Worm (Caenorhabditis elegans) whole organism, late embryonic: ENCODE data around the gene Y37D8A.8.

Source experiments
- C08G9.2 ChIP-seq: sonication (generic microtip); optimal IDR thresholded peaks from 2 replicates; lab custom pipeline; 2016; ENCODE audit warnings: mild to moderate bottlenecking, missing genetic modification characterization, moderate library complexity, missing compliant biosample characterization
- C38D4.7 ChIP-seq: fragments of 200-800 bp; sonication (Bioruptor generic); optimal IDR thresholded peaks from 2 replicates; lab custom pipeline; 2018; ENCODE audit warnings: mild to moderate bottlenecking, missing genetic modification characterization, moderate library complexity, missing compliant biosample characterization
- K09A11.1 ChIP-seq: sonication (generic microtip); optimal IDR thresholded peaks from 2 replicates; lab custom pipeline; 2017; ENCODE audit warnings: antibody characterized with exemption, mild to moderate bottlenecking, missing genetic modification characterization, missing compliant biosample characterization; ENCODE audit not compliant: insufficient read depth
- T23F11.4 ChIP-seq: fragments of 200-800 bp; sonication (Bioruptor generic); optimal IDR thresholded peaks from 2 replicates; lab custom pipeline; 2018; ENCODE audit warnings: mild to moderate bottlenecking, missing genetic modification characterization, missing compliant biosample characterization
- Y22D7AL.16 ChIP-seq: sonication (generic microtip); optimal IDR thresholded peaks from 2 replicates; lab custom pipeline; 2016; ENCODE audit warnings: missing genetic modification characterization, missing compliant biosample characterization
- ahr-1 ChIP-seq: sonication (generic microtip); optimal IDR thresholded peaks from 2 replicates; lab custom pipeline; 2016; ENCODE audit warnings: missing genetic modification characterization, missing compliant biosample characterization
- ama-1 ChIP-seq: fragments of 150-350 bp; optimal IDR thresholded peaks from 2 replicates; lab custom pipeline; 2014
- ceh-18 ChIP-seq: sonication (generic microtip); optimal IDR thresholded peaks from 2 replicates; lab custom pipeline; 2016; ENCODE audit warnings: missing genetic modification characterization, missing compliant biosample characterization
- ceh-24 ChIP-seq: sonication (generic microtip); optimal IDR thresholded peaks from 2 replicates; lab custom pipeline; 2016; ENCODE audit warnings: mild to moderate bottlenecking, missing genetic modification characterization, missing compliant biosample characterization
- ceh-30 ChIP-seq: fragments of 150-350 bp; optimal IDR thresholded peaks from 2 replicates; lab custom pipeline; 2014; ENCODE audit warnings: missing biosample characterization, missing genetic modification characterization
- ceh-31 ChIP-seq: sonication (generic microtip); optimal IDR thresholded peaks from 2 replicates; lab custom pipeline; 2016; ENCODE audit warnings: missing genetic modification characterization, missing compliant biosample characterization
- ceh-34 ChIP-seq: sonication (generic microtip); optimal IDR thresholded peaks from 2 replicates; lab custom pipeline; 2016; ENCODE audit warnings: mild to moderate bottlenecking, missing genetic modification characterization, missing compliant biosample characterization
- ceh-45 ChIP-seq: fragments of 200-800 bp; sonication (Bioruptor generic); IDR thresholded peaks from 2 replicates; pipeline ENCODE4 v1.3.6; 2022; ENCODE audit warnings: missing genetic modification reagents, missing genetic modification characterization, missing compliant biosample characterization
- ceh-48 ChIP-seq: sonication (generic microtip); optimal IDR thresholded peaks from 2 replicates; lab custom pipeline; 2016; ENCODE audit warnings: missing genetic modification characterization, inconsistent platforms, missing compliant biosample characterization
- ceh-6 ChIP-seq: fragments of 200-800 bp; sonication (Bioruptor generic); optimal IDR thresholded peaks from 2 replicates; lab custom pipeline; 2018; ENCODE audit warnings: mild to moderate bottlenecking, missing genetic modification characterization, missing compliant biosample characterization
- ceh-9 ChIP-seq: sonication (generic microtip); optimal IDR thresholded peaks from 2 replicates; lab custom pipeline; 2016; ENCODE audit warnings: mild to moderate bottlenecking, missing genetic modification characterization, inconsistent platforms, missing compliant biosample characterization
- dmd-4 ChIP-seq: sonication (generic microtip); optimal IDR thresholded peaks from 2 replicates; lab custom pipeline; 2016; ENCODE audit warnings: borderline replicate concordance, missing genetic modification characterization, missing compliant biosample characterization
- eyg-1 ChIP-seq: sonication (generic microtip); optimal IDR thresholded peaks from 2 replicates; lab custom pipeline; 2016; ENCODE audit warnings: missing genotype, missing genetic modification characterization, missing compliant biosample characterization
- fax-1 ChIP-seq: sonication (generic microtip); optimal IDR thresholded peaks from 2 replicates; lab custom pipeline; 2016; ENCODE audit warnings: missing genotype, missing genetic modification characterization, missing compliant biosample characterization
- gmeb-2 ChIP-seq: sonication (generic microtip); optimal IDR thresholded peaks from 2 replicates; lab custom pipeline; 2016; ENCODE audit warnings: missing genetic modification characterization, inconsistent platforms, missing compliant biosample characterization
- hlh-15 ChIP-seq: sonication (generic microtip); optimal IDR thresholded peaks from 2 replicates; lab custom pipeline; 2016; ENCODE audit warnings: missing genetic modification characterization, missing compliant biosample characterization
- hlh-6 ChIP-seq: sonication (generic microtip); optimal IDR thresholded peaks from 2 replicates; lab custom pipeline; 2016; ENCODE audit warnings: missing genotype, missing genetic modification characterization, missing compliant biosample characterization
- lim-6 ChIP-seq: sonication (generic microtip); optimal IDR thresholded peaks from 2 replicates; lab custom pipeline; 2016; ENCODE audit warnings: missing genetic modification characterization, missing compliant biosample characterization
- mec-3 ChIP-seq: sonication (generic microtip); optimal IDR thresholded peaks from 2 replicates; lab custom pipeline; 2016; ENCODE audit warnings: borderline replicate concordance, missing genetic modification characterization, missing compliant biosample characterization
- nfya-1 ChIP-seq: sonication (generic microtip); optimal IDR thresholded peaks from 2 replicates; lab custom pipeline; 2017; ENCODE audit warnings: missing genetic modification characterization, mild to moderate bottlenecking, missing compliant biosample characterization, antibody characterized with exemption, moderate library complexity
- nhr-11 ChIP-seq: fragments of 150-350 bp; optimal IDR thresholded peaks from 2 replicates; lab custom pipeline; 2014; ENCODE audit warnings: missing biosample characterization, missing genetic modification characterization
- nhr-232 ChIP-seq: sonication (generic microtip); optimal IDR thresholded peaks from 2 replicates; lab custom pipeline; 2016; ENCODE audit warnings: missing genetic modification characterization, missing compliant biosample characterization
- npax-4 ChIP-seq: sonication (generic microtip); optimal IDR thresholded peaks from 2 replicates; lab custom pipeline; 2016; ENCODE audit warnings: missing genetic modification characterization, missing compliant biosample characterization
- odd-2 ChIP-seq: sonication (generic microtip); optimal IDR thresholded peaks from 2 replicates; lab custom pipeline; 2017; ENCODE audit warnings: antibody characterized with exemption, mild to moderate bottlenecking, missing genetic modification characterization, missing compliant biosample characterization
- pax-1 ChIP-seq: fragments of 150-350 bp; optimal IDR thresholded peaks from 2 replicates; lab custom pipeline; 2014; ENCODE audit warnings: missing biosample characterization, missing genetic modification characterization
- pha-2 ChIP-seq: sonication (generic microtip); optimal IDR thresholded peaks from 2 replicates; lab custom pipeline; 2017; ENCODE audit warnings: mild to moderate bottlenecking, missing genetic modification characterization, missing compliant biosample characterization
- pqm-1 ChIP-seq: sonication (generic microtip); optimal IDR thresholded peaks from 2 replicates; lab custom pipeline; 2016; ENCODE audit warnings: missing genetic modification characterization, missing compliant biosample characterization
- pros-1 ChIP-seq: fragments of 150-350 bp; optimal IDR thresholded peaks from 2 replicates; lab custom pipeline; 2014; ENCODE audit warnings: missing biosample characterization, missing genetic modification reagents, missing genetic modification characterization
- ref-2 ChIP-seq: sonication (generic microtip); optimal IDR thresholded peaks from 2 replicates; lab custom pipeline; 2016; ENCODE audit warnings: missing genetic modification characterization, missing compliant biosample characterization
- sox-2 ChIP-seq: fragments of 200-800 bp; sonication (Bioruptor generic); IDR thresholded peaks from 2 replicates; pipeline ENCODE4 v1.3.6; 2022; ENCODE audit warnings: missing genetic modification reagents, missing genetic modification characterization, missing compliant biosample characterization
- tbx-2 ChIP-seq: sonication (generic microtip); optimal IDR thresholded peaks from 2 replicates; lab custom pipeline; 2016; ENCODE audit warnings: missing genetic modification characterization, missing compliant biosample characterization
- unc-3 ChIP-seq, 2 experiments: fragments of 200-800 bp in 1 of 2; sonication (Bioruptor generic) in 1 of 2; sonication (generic microtip) in 1 of 2; conservative IDR thresholded peaks in 1 of 2; optimal IDR thresholded peaks in 1 of 2; 2 replicates each; pipeline versions ENCODE4 v1.3.6 to Lab custom; 2016 to 2022; ENCODE audit warnings: missing compliant biosample characterization in 2 of 2, missing genetic modification characterization in 2 of 2, missing genetic modification reagents in 1 of 2
- unc-42 ChIP-seq: sonication (generic microtip); optimal IDR thresholded peaks from 2 replicates; lab custom pipeline; 2016; ENCODE audit warnings: missing genotype, missing genetic modification characterization, missing compliant biosample characterization
- unc-55 ChIP-seq: sonication (generic microtip); optimal IDR thresholded peaks from 2 replicates; lab custom pipeline; 2017; ENCODE audit warnings: missing biosample characterization, missing genetic modification reagents, missing genetic modification characterization

The Y37D8A.8 gene

ce11 chrIII:12880704-12881103 lies 16.0 kb downstream of the Y37D8A.8 start:
- TF ChIP-seq Y22D7AL.16 (tag; lab: Kevin White, UChicago) (no peak), unc-3 (GFP tag; conservative IDR thresholded peaks at IDR 0.05; lab: Robert Waterston, UW) (no peak), unc-3 (tag; optimal IDR thresholded peaks at IDR 0.05; lab: Kevin White, UChicago) (no peak), ceh-24 (no peak), sox-2 (GFP tag; lab: Robert Waterston, UW) (no peak), nhr-232 (no peak), pros-1 (tag; lab: Kevin White, UChicago) (no peak), ceh-18 (no peak)

ce11 chrIII:12885153-12885552 lies 20.4 kb downstream of the Y37D8A.8 start:
- TF ChIP-seq K09A11.1 (tag; lab: Kevin White, UChicago) (no peak), pqm-1 (tag; lab: Kevin White, UChicago) (no peak)

- no peak for TF ChIP-seq pqm-1 (tag; lab: Kevin White, UChicago)
- no peak for TF ChIP-seq ceh-48 (tag; lab: Kevin White, UChicago)
- TF ChIP-seq hlh-15 (tag; lab: Kevin White, UChicago), result no peak
- TF ChIP-seq nhr-232, result no peak
- no peak for TF ChIP-seq ceh-31
- TF ChIP-seq pax-1 (tag; lab: Kevin White, UChicago), result no peak
- no peak for TF ChIP-seq ceh-30 (tag; lab: Kevin White, UChicago)
- TF ChIP-seq ahr-1 (tag; lab: Kevin White, UChicago), result no peak
- no peak for TF ChIP-seq ceh-6 (GFP tag; lab: Kevin White, UChicago)
- TF ChIP-seq C08G9.2 (tag; lab: Kevin White, UChicago), result no peak
These were observed 26.8 kb downstream of the Y37D8A.8 start, which contains the start of the genes Y37D8A.29 and unc-71 for ce11 chrIII:12891580-12891979. Gene Y37D8A.29, minus strand, starts transcription at chrIII:12891680. Gene unc-71, minus strand, starts transcription at chrIII:12891738.

- TF ChIP-seq ama-1 (lab: Kevin White, UChicago), result no peak
- TF ChIP-seq unc-42 (tag; lab: Kevin White, UChicago), result peak; percentile 53
These were observed 28.0 kb downstream of the Y37D8A.8 start for ce11 chrIII:12892767-12893166.

ce11 chrIII:12894207-12894606 lies 29.5 kb downstream of the Y37D8A.8 start:
- TF ChIP-seq ceh-34 (tag; lab: Kevin White, UChicago), result peak; percentile 82
- TF ChIP-seq ceh-45, result no peak
- peak; percentile 20 for TF ChIP-seq ceh-31
- no peak for TF ChIP-seq gmeb-2 (tag; lab: Kevin White, UChicago)
- TF ChIP-seq hlh-15 (tag; lab: Kevin White, UChicago), result no peak
- TF ChIP-seq nfya-1, result peak; percentile 28
- TF ChIP-seq ref-2 (tag; lab: Kevin White, UChicago), result peak; percentile 64
- peak; percentile 46 for TF ChIP-seq tbx-2 (tag; lab: Kevin White, UChicago)

DNA sequence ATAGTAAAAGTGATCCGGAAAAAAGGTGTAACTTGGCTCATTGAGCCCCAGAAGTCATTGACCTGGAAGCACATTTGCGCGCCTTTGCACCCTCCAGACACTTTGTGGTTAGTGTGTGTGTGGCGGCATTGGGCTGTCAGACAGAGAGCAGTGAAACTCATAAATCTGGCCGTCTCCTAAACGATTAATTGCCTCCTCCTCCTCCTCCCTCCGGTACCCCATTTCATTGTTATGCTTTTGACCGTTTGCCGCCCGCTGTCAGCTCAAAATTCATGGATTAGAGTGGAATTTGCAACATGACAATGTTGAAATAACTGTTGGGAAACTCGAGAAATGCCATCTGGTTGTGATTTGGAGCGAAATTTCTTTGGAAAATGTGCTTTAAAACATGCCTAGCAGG lies 39.3 kb downstream of the Y37D8A.8 start:
- TF ChIP-seq unc-55 (peak; percentile 77), npax-4 (tag; lab: Kevin White, UChicago) (no peak), lim-6 (no peak)
- TF ChIP-seq, all 69 proteins: peak for 1

DNA sequence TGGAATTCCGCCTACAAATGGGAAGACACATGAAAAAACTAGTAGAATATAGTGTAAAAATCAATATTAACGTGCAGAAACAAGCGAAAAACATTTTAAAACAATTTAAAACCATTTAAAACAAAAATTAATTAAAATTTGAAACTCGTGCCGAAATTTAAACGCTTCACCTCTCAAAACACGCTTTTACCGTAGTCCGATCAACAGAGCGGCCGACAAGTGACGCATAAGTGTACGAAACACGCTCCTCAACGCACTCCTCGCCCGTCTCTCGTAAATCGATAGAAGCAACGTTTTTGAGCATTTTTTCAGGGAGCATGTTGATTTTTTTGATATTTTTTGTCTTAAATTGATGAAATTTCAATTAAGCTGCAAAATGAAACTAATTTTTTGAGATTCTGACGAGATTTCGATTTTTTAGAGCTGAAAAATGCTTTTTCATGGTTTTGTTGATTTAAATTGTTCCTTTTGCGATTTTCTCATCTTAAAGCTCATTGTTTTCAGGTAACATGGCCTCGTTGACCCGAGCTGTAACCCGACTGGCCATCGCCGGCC lies 40.3 kb downstream of the Y37D8A.8 start, which contains the start of gene cox-5A:
Gene cox-5A (plus strand): TSS at position 505 of the 555 bp plus-strand sequence.
- TF ChIP-seq nhr-11, result no peak
- peak; percentile 91 for TF ChIP-seq ceh-34 (tag; lab: Kevin White, UChicago)
- TF ChIP-seq ceh-24, result no peak
- TF ChIP-seq pha-2, result peak; percentile 56
- TF ChIP-seq odd-2, result no peak
- no peak for TF ChIP-seq ama-1 (lab: Kevin White, UChicago)
- TF ChIP-seq unc-3 (GFP tag; conservative IDR thresholded peaks at IDR 0.05; lab: Robert Waterston, UW), result no peak
- TF ChIP-seq unc-3 (tag; optimal IDR thresholded peaks at IDR 0.05; lab: Kevin White, UChicago), result peak; percentile 24
- TF ChIP-seq hlh-6 (tag; lab: Kevin White, UChicago), result peak; percentile 58
- TF ChIP-seq ceh-9, result no peak
- peak; percentile 78 for TF ChIP-seq unc-55
- TF ChIP-seq eyg-1 (tag; lab: Kevin White, UChicago), result no peak
- TF ChIP-seq dmd-4 (tag; lab: Kevin White, UChicago), result no peak
- TF ChIP-seq T23F11.4, result no peak
- no peak for TF ChIP-seq mec-3 (tag; lab: Kevin White, UChicago)
- TF ChIP-seq ceh-48 (tag; lab: Kevin White, UChicago), result peak; percentile 86
- peak; percentile 36 for TF ChIP-seq gmeb-2 (tag; lab: Kevin White, UChicago)
- no peak for TF ChIP-seq C38D4.7 (GFP tag; lab: Kevin White, UChicago)
- TF ChIP-seq nhr-232, result no peak
- TF ChIP-seq fax-1 (tag; lab: Kevin White, UChicago), result no peak
